Fruit fly (Drosophila melanogaster) whole organism, embryonic: ENCODE measurements around the gene lab.

Source experiments
- Atf6 ChIP-seq: fragments of 200-800 bp; sonication (Bioruptor generic); IDR thresholded peaks from 2 replicates; pipeline ENCODE4 v1.3.6; 2022; ENCODE audit warnings: missing biosample characterization, missing genetic modification characterization
- Blimp-1 ChIP-seq: fragments of 200-800 bp; sonication (Bioruptor generic); optimal IDR thresholded peaks from 3 replicates; lab custom pipeline; 2018; ENCODE audit warnings: missing biosample characterization, missing genetic modification characterization, mild to moderate bottlenecking, moderate library complexity, missing genetic modification reagents
- CG10267 ChIP-seq: fragments of 200-800 bp; sonication (Bioruptor generic); optimal IDR thresholded peaks from 2 replicates; lab custom pipeline; 2018; ENCODE audit warnings: missing biosample characterization, mild to moderate bottlenecking, missing genetic modification characterization, moderate library complexity
- CG12391 ChIP-seq: fragments of 200-800 bp; sonication (Bioruptor generic); optimal IDR thresholded peaks from 3 replicates; lab custom pipeline; 2018; ENCODE audit warnings: missing biosample characterization, mild to moderate bottlenecking, missing genetic modification characterization, moderate library complexity
- CG15011 ChIP-seq: fragments of 200-800 bp; sonication (Bioruptor generic); optimal IDR thresholded peaks from 3 replicates; lab custom pipeline; 2018; ENCODE audit warnings: missing biosample characterization, mild to moderate bottlenecking, missing genetic modification characterization
- CG1602 ChIP-seq: fragments of 200-800 bp; sonication (Bioruptor generic); optimal IDR thresholded peaks from 3 replicates; lab custom pipeline; 2016; ENCODE audit warnings: missing biosample characterization, missing genetic modification characterization
- CG16813 ChIP-seq: fragments of 200-800 bp; sonication (Bioruptor generic); IDR thresholded peaks from 3 replicates; pipeline ENCODE4 v1.3.6; 2022; ENCODE audit warnings: missing biosample characterization, missing genetic modification characterization; ENCODE audit not compliant: partially characterized antibody
- CG16863 ChIP-seq: fragments of 200-800 bp; sonication (Bioruptor generic); optimal IDR thresholded peaks from 3 replicates; lab custom pipeline; 2016; ENCODE audit warnings: missing biosample characterization, missing genetic modification characterization
- CG17361 ChIP-seq: fragments of 200-800 bp; sonication (Bioruptor generic); IDR thresholded peaks from 3 replicates; pipeline ENCODE4 v1.3.6; 2022; ENCODE audit warnings: missing biosample characterization, missing genetic modification characterization
- CG18262 ChIP-seq: fragments of 200-800 bp; optimal IDR thresholded peaks from 3 replicates; lab custom pipeline; 2019; ENCODE audit warnings: missing biosample characterization, mild to moderate bottlenecking, missing genetic modification characterization, moderate library complexity
- CG18476 ChIP-seq: fragments of 200-800 bp; sonication (Bioruptor generic); optimal IDR thresholded peaks from 2 replicates; lab custom pipeline; 2016; ENCODE audit warnings: missing biosample characterization, mild to moderate bottlenecking, missing genetic modification characterization
- CG2202 ChIP-seq: fragments of 200-800 bp; sonication (Bioruptor generic); optimal IDR thresholded peaks from 2 replicates; lab custom pipeline; 2018; ENCODE audit warnings: missing biosample characterization, mild to moderate bottlenecking, missing genetic modification characterization
- CG2712 ChIP-seq: fragments of 200-800 bp; optimal IDR thresholded peaks from 3 replicates; lab custom pipeline; 2019; ENCODE audit warnings: missing biosample characterization, mild to moderate bottlenecking, missing genetic modification characterization, moderate library complexity
- CG31441 ChIP-seq: fragments of 200-800 bp; sonication (Bioruptor generic); IDR thresholded peaks from 2 replicates; pipeline ENCODE4 v1.3.6; 2022; ENCODE audit warnings: missing biosample characterization, missing genetic modification characterization
- CG5180 ChIP-seq: fragments of 200-800 bp; sonication (Bioruptor generic); optimal IDR thresholded peaks from 3 replicates; lab custom pipeline; 2017; ENCODE audit warnings: missing biosample characterization, missing genetic modification characterization, mild to moderate bottlenecking, moderate library complexity, missing genetic modification reagents
- CG6272 ChIP-seq: fragments of 200-800 bp; sonication (Bioruptor generic); IDR thresholded peaks from 2 replicates; pipeline ENCODE4 v1.3.6; 2022; ENCODE audit warnings: missing biosample characterization, missing genetic modification characterization
- CG7556 ChIP-seq: fragments of 200-800 bp; sonication (Bioruptor generic); optimal IDR thresholded peaks from 2 replicates; lab custom pipeline; 2017; ENCODE audit warnings: missing biosample characterization, mild to moderate bottlenecking, missing genetic modification characterization
- CG9797 ChIP-seq: fragments of 200-800 bp; sonication (Bioruptor generic); optimal IDR thresholded peaks from 3 replicates; lab custom pipeline; 2018; ENCODE audit warnings: missing biosample characterization, mild to moderate bottlenecking, missing genetic modification characterization
- Dek ChIP-seq: fragments of 200-800 bp; sonication (Bioruptor generic); optimal IDR thresholded peaks from 3 replicates; lab custom pipeline; 2019; ENCODE audit warnings: missing biosample characterization, mild to moderate bottlenecking, missing genetic modification characterization, moderate library complexity
- Dll ChIP-seq: fragments of 200-800 bp; sonication (Bioruptor generic); IDR thresholded peaks from 4 replicates; pipeline ENCODE4 v1.3.6; 2022; ENCODE audit warnings: missing biosample characterization, missing genetic modification characterization; ENCODE audit not compliant: partially characterized antibody
- Nf-YB ChIP-seq: fragments of 200-800 bp; sonication (Bioruptor generic); optimal IDR thresholded peaks from 3 replicates; lab custom pipeline; 2019; ENCODE audit warnings: missing biosample characterization, mild to moderate bottlenecking, missing genetic modification characterization, moderate library complexity
- Nf-YC ChIP-seq: fragments of 200-800 bp; optimal IDR thresholded peaks from 3 replicates; lab custom pipeline; 2019; ENCODE audit warnings: missing biosample characterization, mild to moderate bottlenecking, missing genetic modification characterization, moderate library complexity
- Oli ChIP-seq: fragments of 200-800 bp; sonication (Bioruptor generic); optimal IDR thresholded peaks from 2 replicates; lab custom pipeline; 2018; ENCODE audit warnings: missing biosample characterization, mild to moderate bottlenecking, missing genetic modification characterization, moderate library complexity
- PHDP ChIP-seq: fragments of 200-800 bp; sonication (Bioruptor generic); optimal IDR thresholded peaks from 3 replicates; lab custom pipeline; 2018; ENCODE audit warnings: missing biosample characterization, mild to moderate bottlenecking, missing genetic modification characterization, moderate library complexity
- Scr ChIP-seq: fragments of 200-800 bp; sonication (Bioruptor generic); IDR thresholded peaks from 2 replicates; pipeline ENCODE4 v1.3.6; 2022; ENCODE audit warnings: missing biosample characterization, missing genetic modification characterization; ENCODE audit not compliant: partially characterized antibody
- Usf ChIP-seq: fragments of 200-800 bp; sonication (Bioruptor generic); optimal IDR thresholded peaks from 2 replicates; lab custom pipeline; 2017; ENCODE audit warnings: missing genotype, missing biosample characterization, missing genetic modification characterization
- ac ChIP-seq: fragments of 200-800 bp; sonication (Bioruptor generic); optimal IDR thresholded peaks from 3 replicates; lab custom pipeline; 2017; ENCODE audit warnings: missing biosample characterization, mild to moderate bottlenecking, missing genetic modification characterization
- bsh ChIP-seq, 2 experiments: fragments of 200-800 bp; sonication (Bioruptor generic); optimal IDR thresholded peaks; 2 replicates each; lab custom pipeline; 2017 to 2018; ENCODE audit warnings: mild to moderate bottlenecking in 2 of 2, missing biosample characterization in 2 of 2, missing genetic modification characterization in 2 of 2, moderate library complexity in 1 of 2
- cg ChIP-seq: fragments of 200-800 bp; sonication (Bioruptor generic); optimal IDR thresholded peaks from 3 replicates; lab custom pipeline; 2019; ENCODE audit warnings: missing biosample characterization, mild to moderate bottlenecking, missing genetic modification characterization, moderate library complexity
- chif ChIP-seq, 2 experiments: fragments of 200-800 bp; sonication (Bioruptor generic); optimal IDR thresholded peaks; 3 replicates each; lab custom pipeline; 2016; ENCODE audit warnings: missing biosample characterization in 2 of 2, missing genetic modification characterization in 2 of 2
- chinmo ChIP-seq: fragments of 200-800 bp; sonication (Bioruptor generic); IDR thresholded peaks from 4 replicates; pipeline ENCODE4 v1.3.6; 2022; ENCODE audit warnings: missing biosample characterization, missing genetic modification characterization; ENCODE audit not compliant: partially characterized antibody
- chm ChIP-seq: fragments of 200-800 bp; sonication (Bioruptor generic); IDR thresholded peaks from 2 replicates; pipeline ENCODE4 v1.3.6; 2022; ENCODE audit warnings: missing biosample characterization, missing genetic modification characterization
- ci ChIP-seq: fragments of 200-800 bp; sonication (Bioruptor generic); IDR thresholded peaks from 3 replicates; pipeline ENCODE4 v1.3.6; 2022; ENCODE audit warnings: missing biosample characterization, missing genetic modification characterization
- gsb ChIP-seq: fragments of 200-800 bp; sonication (Bioruptor generic); IDR thresholded peaks from 2 replicates; pipeline ENCODE4 v1.3.6; 2022; ENCODE audit warnings: missing biosample characterization, missing genetic modification characterization
- ind ChIP-seq: fragments of 200-800 bp; sonication (Bioruptor generic); optimal IDR thresholded peaks from 3 replicates; lab custom pipeline; 2016; ENCODE audit warnings: missing biosample characterization, missing genetic modification characterization
- mirr ChIP-seq: fragments of 200-800 bp; sonication (Bioruptor generic); optimal IDR thresholded peaks from 3 replicates; lab custom pipeline; 2018; ENCODE audit warnings: missing biosample characterization, mild to moderate bottlenecking, missing genetic modification characterization
- phol ChIP-seq: fragments of 200-800 bp; sonication (Bioruptor generic); optimal IDR thresholded peaks from 3 replicates; lab custom pipeline; 2018; ENCODE audit warnings: missing biosample characterization, mild to moderate bottlenecking, missing genetic modification characterization, moderate library complexity
- pros ChIP-seq: fragments of 200-800 bp; sonication (Bioruptor generic); optimal IDR thresholded peaks from 3 replicates; lab custom pipeline; 2019; ENCODE audit warnings: missing biosample characterization, mild to moderate bottlenecking, missing genetic modification characterization, moderate library complexity
- ranshi ChIP-seq: fragments of 200-800 bp; sonication (Bioruptor generic); IDR thresholded peaks from 2 replicates; pipeline ENCODE4 v1.3.6; 2022; ENCODE audit warnings: missing biosample characterization, missing genetic modification characterization
- run ChIP-seq: fragments of 200-800 bp; sonication (Bioruptor generic); optimal IDR thresholded peaks from 3 replicates; lab custom pipeline; 2018; ENCODE audit warnings: missing biosample characterization, mild to moderate bottlenecking, missing genetic modification characterization
- sc ChIP-seq, 3 experiments: fragments of >200 bp in 2 of 3; fragments of 200-800 bp in 1 of 3; sonication (Bioruptor generic) in 1 of 3; optimal IDR thresholded peaks; 2 replicates in 2 of 3; 3 replicates in 1 of 3; lab custom pipeline; 2017; ENCODE audit warnings: mild to moderate bottlenecking in 1 of 3, missing biosample characterization in 1 of 3, missing genetic modification characterization in 1 of 3, missing genetic modification reagents in 1 of 3
- sqz ChIP-seq: fragments of 200-800 bp; sonication (Bioruptor generic); optimal IDR thresholded peaks from 3 replicates; lab custom pipeline; 2018; ENCODE audit warnings: missing biosample characterization, mild to moderate bottlenecking, missing genetic modification characterization
- unpg ChIP-seq: fragments of 200-800 bp; sonication (Bioruptor generic); optimal IDR thresholded peaks from 3 replicates; lab custom pipeline; 2018; ENCODE audit warnings: missing biosample characterization, mild to moderate bottlenecking, missing genetic modification characterization, moderate library complexity
- wdn ChIP-seq: fragments of 200-800 bp; sonication (Bioruptor generic); IDR thresholded peaks from 2 replicates; pipeline ENCODE4 v1.3.6; 2022; ENCODE audit warnings: missing biosample characterization, missing genetic modification characterization
- zfh2 ChIP-seq: fragments of 200-800 bp; sonication (Bioruptor generic); optimal IDR thresholded peaks from 2 replicates; lab custom pipeline; 2016; ENCODE audit warnings: missing biosample characterization, missing genetic modification characterization

Gene lab

dm6 chr3R:6672303-6673007 is 5.9 kb downstream of the lab start (continued):
- TF ChIP-seq CG7556 (GFP tag; lab: Kevin White, UChicago) = peak; percentile 49
- TF ChIP-seq mirr (GFP tag; lab: Kevin White, UChicago) = no peak
- TF ChIP-seq chif (GFP tag; optimal IDR thresholded peaks at IDR 0.05; lab: Kevin White, UChicago) = peak in 1 of 2 experiments; percentile 4
- TF ChIP-seq CG17361 (GFP tag; lab: Robert Waterston, UW) = peak; percentile 53; the same call in 2 of the 3 replicates
- peak; percentile 78 for TF ChIP-seq CG5180 (GFP tag; lab: Kevin White, UChicago)
- TF ChIP-seq CG18262 (tag; lab: Kevin White, UChicago) = peak; percentile 63
- peak; percentile 30 for TF ChIP-seq CG12391
- no peak for TF ChIP-seq CG18476 (GFP tag; lab: Kevin White, UChicago)
- TF ChIP-seq CG31441 (GFP tag; lab: Robert Waterston, UW) = 0 out of 2 replicates have a peak, but pooled peaks have one; percentile 20
- TF ChIP-seq CG10267 (tag; lab: Kevin White, UChicago) = peak; percentile 10
- peak; percentile 64; the same call in 1 of the 4 replicates for TF ChIP-seq Dll (GFP tag; lab: Robert Waterston, UW)
- no peak for TF ChIP-seq CG6272 (GFP tag; lab: Robert Waterston, UW)
- TF ChIP-seq Scr = peak; percentile 58
- peak; percentile 74 for TF ChIP-seq CG16813 (GFP tag; lab: Robert Waterston, UW)

dm6 chr3R:6668234-6668633 is 10.2 kb downstream of the lab start:
- TF ChIP-seq CG16863 (no peak), CG5180 (GFP tag; lab: Kevin White, UChicago) (no peak), pros (GFP tag; lab: Kevin White, UChicago) (peak; percentile 55), chinmo (no peak), Nf-YC (peak; percentile 24), chm (GFP tag; lab: Robert Waterston, UW) (no peak), Scr (no peak), cg (peak; percentile 44), wdn (no peak), sqz (GFP tag; lab: Kevin White, UChicago) (peak; percentile 28), Nf-YB (GFP tag; lab: Kevin White, UChicago) (peak; percentile 60), CG9797 (GFP tag; lab: Kevin White, UChicago) (no peak), sc (optimal IDR thresholded peaks at IDR 0.05; lab: Kevin White, UChicago) (no peak), sc (GFP tag; optimal IDR thresholded peaks at IDR 0.05; lab: Kevin White, UChicago) (no peak)
- TF ChIP-seq, all 482 proteins: peak for 5

- TF ChIP-seq CG2202 (tag; lab: Kevin White, UChicago) (peak; percentile 88), PHDP (tag; lab: Kevin White, UChicago) (peak; percentile 38), bsh (GFP tag; optimal IDR thresholded peaks at IDR 0.05; lab: Kevin White, UChicago) (peak in 1 of 2 experiments; percentile 58), phol (tag; lab: Kevin White, UChicago) (peak; percentile 1), unpg (peak; percentile 34), ind (GFP tag; lab: Kevin White, UChicago) (no peak), ac (GFP tag; lab: Kevin White, UChicago) (peak; percentile 89), sc (optimal IDR thresholded peaks at IDR 0.05; lab: Kevin White, UChicago) (no peak), sc (GFP tag; optimal IDR thresholded peaks at IDR 0.05; lab: Kevin White, UChicago) (peak; percentile 58), CG1602 (peak; percentile 33), Oli (tag; lab: Kevin White, UChicago) (no peak), ranshi (0 out of 2 replicates have a peak, but pooled peaks have one; percentile 27), CG2712 (tag; lab: Kevin White, UChicago) (peak; percentile 50), Blimp-1 (GFP tag; lab: Kevin White, UChicago) (peak; percentile 43), CG15011 (GFP tag; lab: Kevin White, UChicago) (no peak), Usf (no peak), chm (GFP tag; lab: Robert Waterston, UW) (peak; percentile 12; the same call in 1 of the 2 replicates), zfh2 (GFP tag; lab: Kevin White, UChicago) (no peak), Dek (tag; lab: Kevin White, UChicago) (no peak), ci (GFP tag; lab: Robert Waterston, UW) (peak; percentile 53; the same call in 1 of the 3 replicates), run (tag; lab: Kevin White, UChicago) (peak; percentile 1), Atf6 (GFP tag; lab: Robert Waterston, UW) (no peak), gsb (GFP tag; lab: Robert Waterston, UW) (no peak)
These were observed 11.1 kb downstream of the lab start for dm6 chr3R:6667245-6667644.
